Worm (Caenorhabditis elegans): ENCODE results near the gene srd-21.

DNA sequence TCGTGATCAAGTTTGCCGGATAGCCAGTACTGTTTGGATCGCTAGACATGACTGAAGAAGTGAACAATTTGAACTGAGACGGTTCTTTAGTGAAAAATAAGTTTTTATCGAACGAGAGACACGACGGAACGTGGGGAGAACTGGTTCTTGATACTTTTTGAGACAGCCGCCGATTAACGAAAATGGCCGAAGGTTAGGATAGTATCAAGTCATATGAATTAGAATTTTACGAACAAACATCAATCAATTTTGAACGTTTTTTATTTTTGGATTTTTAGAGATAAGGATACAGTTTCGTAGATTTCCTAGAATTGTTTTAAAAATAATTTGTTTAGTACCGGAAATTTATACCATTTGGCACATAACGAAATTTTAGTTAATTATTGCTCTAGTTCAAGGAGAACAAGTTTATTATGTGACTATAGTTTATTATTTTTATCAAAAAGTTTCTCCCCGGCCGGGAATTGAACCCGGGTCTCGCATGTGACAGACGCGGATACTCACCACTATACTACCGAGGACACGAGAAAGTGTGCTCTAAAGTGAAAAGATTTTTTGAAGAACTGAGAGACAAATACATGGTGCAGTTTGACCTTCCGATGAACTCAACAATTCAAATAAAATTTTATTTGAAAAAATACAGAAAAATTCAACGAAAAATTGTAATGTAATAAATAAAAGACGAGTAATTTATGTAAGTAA, 18.8 kb downstream of the srd-21 start, which contains the start of gene W06G6.20:
- TF ChIP-seq pha-4 (tag; optimal IDR thresholded peaks at IDR 0.05) (no peak), ztf-11 (tag; optimal IDR thresholded peaks at IDR 0.05) (no peak), ama-1 (optimal IDR thresholded peaks at IDR 0.05) (no peak), ceh-16 (tag; optimal IDR thresholded peaks at IDR 0.05) (no peak), nhr-23 (tag; optimal IDR thresholded peaks at IDR 0.05) (no peak), skn-1 (tag; optimal IDR thresholded peaks at IDR 0.05) (no peak), zag-1 (tag; optimal IDR thresholded peaks at IDR 0.05) (no peak), unc-62 (GFP tag; optimal IDR thresholded peaks at IDR 0.05) (no peak), lin-39 (tag; optimal IDR thresholded peaks at IDR 0.05) (no peak), fos-1 (tag; optimal IDR thresholded peaks at IDR 0.05) (no peak), unc-39 (tag; optimal IDR thresholded peaks at IDR 0.05) (no peak), aly-2 (tag; optimal IDR thresholded peaks at IDR 0.05) (no peak), ztf-4 (tag; optimal IDR thresholded peaks at IDR 0.05) (no peak), R02D3.7 (tag; optimal IDR thresholded peaks at IDR 0.05) (no peak)

Measured in whole organism, L3 larva.